Worm (Caenorhabditis elegans) whole organism, late embryonic: ENCODE measurements around the gene col-38.

Experiments
- C08G9.2 ChIP-seq: sonication (generic microtip); optimal IDR thresholded peaks from 2 replicates; lab custom pipeline; 2016; ENCODE audit warnings: mild to moderate bottlenecking, missing genetic modification characterization, moderate library complexity, missing compliant biosample characterization
- F13H6.1 ChIP-seq: sonication (generic microtip); optimal IDR thresholded peaks from 2 replicates; lab custom pipeline; 2016; ENCODE audit warnings: missing genetic modification characterization, missing compliant biosample characterization
- K02D7.2 ChIP-seq: sonication (generic microtip); optimal IDR thresholded peaks from 2 replicates; lab custom pipeline; 2017; ENCODE audit warnings: mild to moderate bottlenecking, missing genetic modification characterization, missing compliant biosample characterization
- Y22D7AL.16 ChIP-seq: sonication (generic microtip); optimal IDR thresholded peaks from 2 replicates; lab custom pipeline; 2016; ENCODE audit warnings: missing genetic modification characterization, missing compliant biosample characterization
- ama-1 ChIP-seq: fragments of 150-350 bp; optimal IDR thresholded peaks from 2 replicates; lab custom pipeline; 2014
- ceh-14 ChIP-seq: sonication (generic microtip); optimal IDR thresholded peaks from 2 replicates; lab custom pipeline; 2016; ENCODE audit warnings: missing genotype, missing genetic modification characterization, missing compliant biosample characterization
- ceh-18 ChIP-seq: sonication (generic microtip); optimal IDR thresholded peaks from 2 replicates; lab custom pipeline; 2016; ENCODE audit warnings: missing genetic modification characterization, missing compliant biosample characterization
- ceh-2 ChIP-seq: sonication (generic microtip); optimal IDR thresholded peaks from 2 replicates; lab custom pipeline; 2016; ENCODE audit warnings: missing genotype, missing genetic modification characterization, missing compliant biosample characterization
- ceh-22 ChIP-seq: sonication (generic microtip); optimal IDR thresholded peaks from 2 replicates; lab custom pipeline; 2017; ENCODE audit warnings: missing biosample characterization, missing genetic modification characterization
- ceh-31 ChIP-seq: sonication (generic microtip); optimal IDR thresholded peaks from 2 replicates; lab custom pipeline; 2016; ENCODE audit warnings: missing genetic modification characterization, missing compliant biosample characterization
- ceh-45 ChIP-seq: fragments of 200-800 bp; sonication (Bioruptor generic); IDR thresholded peaks from 2 replicates; pipeline ENCODE4 v1.3.6; 2022; ENCODE audit warnings: missing genetic modification reagents, missing genetic modification characterization, missing compliant biosample characterization
- ceh-48 ChIP-seq: sonication (generic microtip); optimal IDR thresholded peaks from 2 replicates; lab custom pipeline; 2016; ENCODE audit warnings: missing genetic modification characterization, inconsistent platforms, missing compliant biosample characterization
- ceh-6 ChIP-seq: fragments of 200-800 bp; sonication (Bioruptor generic); optimal IDR thresholded peaks from 2 replicates; lab custom pipeline; 2018; ENCODE audit warnings: mild to moderate bottlenecking, missing genetic modification characterization, missing compliant biosample characterization
- ceh-9 ChIP-seq: sonication (generic microtip); optimal IDR thresholded peaks from 2 replicates; lab custom pipeline; 2016; ENCODE audit warnings: mild to moderate bottlenecking, missing genetic modification characterization, inconsistent platforms, missing compliant biosample characterization
- che-1 ChIP-seq: sonication (generic microtip); optimal IDR thresholded peaks from 2 replicates; lab custom pipeline; 2016; ENCODE audit warnings: mild to moderate bottlenecking, missing genetic modification characterization, missing compliant biosample characterization
- dmd-4 ChIP-seq: sonication (generic microtip); optimal IDR thresholded peaks from 2 replicates; lab custom pipeline; 2016; ENCODE audit warnings: borderline replicate concordance, missing genetic modification characterization, missing compliant biosample characterization
- dve-1 ChIP-seq: sonication (generic microtip); optimal IDR thresholded peaks from 2 replicates; lab custom pipeline; 2017; ENCODE audit warnings: antibody characterized with exemption, mild to moderate bottlenecking, missing genetic modification characterization, missing compliant biosample characterization
- eyg-1 ChIP-seq: sonication (generic microtip); optimal IDR thresholded peaks from 2 replicates; lab custom pipeline; 2016; ENCODE audit warnings: missing genotype, missing genetic modification characterization, missing compliant biosample characterization
- fax-1 ChIP-seq: sonication (generic microtip); optimal IDR thresholded peaks from 2 replicates; lab custom pipeline; 2016; ENCODE audit warnings: missing genotype, missing genetic modification characterization, missing compliant biosample characterization
- fkh-10 ChIP-seq: fragments of 150-350 bp; optimal IDR thresholded peaks from 2 replicates; lab custom pipeline; 2014; ENCODE audit warnings: missing biosample characterization, missing genetic modification reagents, missing genetic modification characterization
- fkh-6 ChIP-seq: sonication (generic microtip); optimal IDR thresholded peaks from 2 replicates; lab custom pipeline; 2016; ENCODE audit warnings: missing genetic modification characterization, missing compliant biosample characterization
- gmeb-2 ChIP-seq: sonication (generic microtip); optimal IDR thresholded peaks from 2 replicates; lab custom pipeline; 2016; ENCODE audit warnings: missing genetic modification characterization, inconsistent platforms, missing compliant biosample characterization
- hlh-13 ChIP-seq: fragments of 200-800 bp; sonication (Bioruptor generic); optimal IDR thresholded peaks from 2 replicates; lab custom pipeline; 2018; ENCODE audit warnings: mild to moderate bottlenecking, missing genetic modification characterization, missing compliant biosample characterization
- hlh-30 ChIP-seq: sonication (generic microtip); optimal IDR thresholded peaks from 2 replicates; lab custom pipeline; 2017; ENCODE audit warnings: antibody characterized with exemption, missing genetic modification characterization, missing compliant biosample characterization; ENCODE audit not compliant: insufficient read depth
- hlh-6 ChIP-seq: sonication (generic microtip); optimal IDR thresholded peaks from 2 replicates; lab custom pipeline; 2016; ENCODE audit warnings: missing genotype, missing genetic modification characterization, missing compliant biosample characterization
- hlh-8 ChIP-seq: sonication (generic microtip); optimal IDR thresholded peaks from 2 replicates; lab custom pipeline; 2016; ENCODE audit warnings: missing genotype, missing genetic modification characterization, missing compliant biosample characterization
- lin-11 ChIP-seq: fragments of 200-800 bp; sonication (Bioruptor generic); optimal IDR thresholded peaks from 2 replicates; lab custom pipeline; 2018; ENCODE audit warnings: mild to moderate bottlenecking, missing genetic modification characterization, missing compliant biosample characterization
- madf-2 ChIP-seq: sonication (generic microtip); optimal IDR thresholded peaks from 2 replicates; lab custom pipeline; 2017; ENCODE audit warnings: missing genetic modification characterization, missing compliant biosample characterization
- mec-3 ChIP-seq: sonication (generic microtip); optimal IDR thresholded peaks from 2 replicates; lab custom pipeline; 2016; ENCODE audit warnings: borderline replicate concordance, missing genetic modification characterization, missing compliant biosample characterization
- nfya-1 ChIP-seq: sonication (generic microtip); optimal IDR thresholded peaks from 2 replicates; lab custom pipeline; 2017; ENCODE audit warnings: missing genetic modification characterization, mild to moderate bottlenecking, missing compliant biosample characterization, antibody characterized with exemption, moderate library complexity
- npax-4 ChIP-seq: sonication (generic microtip); optimal IDR thresholded peaks from 2 replicates; lab custom pipeline; 2016; ENCODE audit warnings: missing genetic modification characterization, missing compliant biosample characterization
- odd-2 ChIP-seq: sonication (generic microtip); optimal IDR thresholded peaks from 2 replicates; lab custom pipeline; 2017; ENCODE audit warnings: antibody characterized with exemption, mild to moderate bottlenecking, missing genetic modification characterization, missing compliant biosample characterization
- pag-3 ChIP-seq: sonication (generic microtip); optimal IDR thresholded peaks from 2 replicates; lab custom pipeline; 2016; ENCODE audit warnings: missing compliant biosample characterization, missing genetic modification characterization, borderline replicate concordance
- pat-9 ChIP-seq: fragments of 200-800 bp; sonication (Bioruptor generic); optimal IDR thresholded peaks from 2 replicates; lab custom pipeline; 2018; ENCODE audit warnings: mild to moderate bottlenecking, missing genetic modification characterization, moderate library complexity, missing compliant biosample characterization
- pax-1 ChIP-seq: fragments of 150-350 bp; optimal IDR thresholded peaks from 2 replicates; lab custom pipeline; 2014; ENCODE audit warnings: missing biosample characterization, missing genetic modification characterization
- pha-4 ChIP-seq: fragments of 150-350 bp; optimal IDR thresholded peaks from 2 replicates; lab custom pipeline; 2018; ENCODE audit warnings: missing biosample characterization, missing genetic modification reagents, missing genetic modification characterization
- pqm-1 ChIP-seq: sonication (generic microtip); optimal IDR thresholded peaks from 2 replicates; lab custom pipeline; 2016; ENCODE audit warnings: missing genetic modification characterization, missing compliant biosample characterization
- pros-1 ChIP-seq: fragments of 150-350 bp; optimal IDR thresholded peaks from 2 replicates; lab custom pipeline; 2014; ENCODE audit warnings: missing biosample characterization, missing genetic modification reagents, missing genetic modification characterization
- ref-2 ChIP-seq: sonication (generic microtip); optimal IDR thresholded peaks from 2 replicates; lab custom pipeline; 2016; ENCODE audit warnings: missing genetic modification characterization, missing compliant biosample characterization
- sdc-2 ChIP-seq: sonication (generic microtip); optimal IDR thresholded peaks from 2 replicates; lab custom pipeline; 2016; ENCODE audit warnings: missing genotype, missing genetic modification characterization, missing compliant biosample characterization
- sox-4 ChIP-seq: sonication (generic microtip); optimal IDR thresholded peaks from 2 replicates; lab custom pipeline; 2017; ENCODE audit warnings: mild to moderate bottlenecking, missing genetic modification characterization, inconsistent platforms, missing compliant biosample characterization
- syd-9 ChIP-seq: sonication (generic microtip); optimal IDR thresholded peaks from 2 replicates; lab custom pipeline; 2016; ENCODE audit warnings: mild to moderate bottlenecking, missing genetic modification characterization, moderate library complexity, missing compliant biosample characterization
- tbx-2 ChIP-seq: sonication (generic microtip); optimal IDR thresholded peaks from 2 replicates; lab custom pipeline; 2016; ENCODE audit warnings: missing genetic modification characterization, missing compliant biosample characterization
- tbx-7 ChIP-seq: sonication (generic microtip); optimal IDR thresholded peaks from 2 replicates; lab custom pipeline; 2016; ENCODE audit warnings: missing genotype, missing genetic modification characterization, missing compliant biosample characterization
- ttx-3 ChIP-seq: sonication (generic microtip); optimal IDR thresholded peaks from 2 replicates; lab custom pipeline; 2016; ENCODE audit warnings: missing genetic modification reagents, missing genetic modification characterization, missing compliant biosample characterization
- unc-3 ChIP-seq, 2 experiments: fragments of 200-800 bp in 1 of 2; sonication (Bioruptor generic) in 1 of 2; sonication (generic microtip) in 1 of 2; conservative IDR thresholded peaks in 1 of 2; optimal IDR thresholded peaks in 1 of 2; 2 replicates each; pipeline versions ENCODE4 v1.3.6 to Lab custom; 2016 to 2022; ENCODE audit warnings: missing compliant biosample characterization in 2 of 2, missing genetic modification characterization in 2 of 2, missing genetic modification reagents in 1 of 2
- unc-42 ChIP-seq: sonication (generic microtip); optimal IDR thresholded peaks from 2 replicates; lab custom pipeline; 2016; ENCODE audit warnings: missing genotype, missing genetic modification characterization, missing compliant biosample characterization
- unc-86 ChIP-seq: sonication (generic microtip); optimal IDR thresholded peaks from 2 replicates; lab custom pipeline; 2016; ENCODE audit warnings: missing genetic modification characterization, missing compliant biosample characterization
- zip-5 ChIP-seq: sonication (generic microtip); optimal IDR thresholded peaks from 2 replicates; lab custom pipeline; 2016; ENCODE audit warnings: missing genetic modification characterization, missing compliant biosample characterization
- ztf-16 ChIP-seq: sonication (generic microtip); optimal IDR thresholded peaks from 2 replicates; lab custom pipeline; 2017; ENCODE audit warnings: missing genetic modification characterization, missing compliant biosample characterization

Gene col-38

DNA sequence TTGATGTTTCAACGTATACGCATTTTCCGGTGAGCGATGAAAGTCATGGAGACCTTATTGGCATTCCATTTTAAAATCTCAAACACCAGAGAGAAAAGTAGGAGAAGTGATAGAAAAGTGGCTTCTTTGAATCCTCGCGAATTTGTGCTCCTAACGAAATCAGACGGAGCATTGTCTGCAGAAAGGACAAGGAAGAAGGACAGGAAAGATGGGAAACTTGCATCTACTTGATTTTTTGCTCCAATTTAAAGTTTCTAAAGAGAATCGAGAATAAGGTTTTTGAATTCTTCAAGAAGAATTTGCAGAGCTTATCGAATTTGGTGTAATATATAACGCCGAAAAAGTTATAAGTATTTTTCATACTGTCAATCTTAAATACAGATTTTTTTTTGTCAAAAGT lies 17.8 kb downstream of the col-38 start:
- no peak for TF ChIP-seq sox-4 (tag; lab: Kevin White, UChicago)
- TF ChIP-seq ceh-9 (tag; lab: Kevin White, UChicago): no peak
- TF ChIP-seq zip-5 (tag; lab: Kevin White, UChicago): no peak
- TF ChIP-seq npax-4 (tag; lab: Kevin White, UChicago): no peak
- no peak for TF ChIP-seq ceh-48 (tag; lab: Kevin White, UChicago)
- no peak for TF ChIP-seq tbx-2 (tag; lab: Kevin White, UChicago)
- peak; percentile 81 for TF ChIP-seq unc-42 (tag; lab: Kevin White, UChicago)

DNA sequence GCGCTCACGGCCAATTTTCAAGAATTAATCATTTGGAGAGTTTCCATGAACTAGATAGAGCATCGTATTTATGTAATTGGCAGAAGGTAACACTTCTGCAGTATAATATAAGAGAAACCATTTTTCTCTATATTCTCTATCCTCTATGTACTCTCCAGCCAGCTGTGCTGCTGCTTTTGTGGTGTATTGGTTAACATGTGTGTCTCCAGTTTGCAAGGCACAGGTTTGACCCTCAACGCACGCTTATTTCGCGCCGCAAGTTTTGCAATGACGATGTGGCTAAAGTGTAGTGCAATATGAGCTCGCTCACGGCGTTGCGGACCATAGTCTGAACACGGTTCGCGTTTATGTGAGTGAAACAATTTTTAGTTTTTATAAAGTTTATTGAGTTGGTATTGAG lies 21.9 kb downstream of the col-38 start:
- TF ChIP-seq zip-5 (tag; lab: Kevin White, UChicago) (peak; percentile 33), ceh-18 (tag; lab: Kevin White, UChicago) (peak; percentile 56), ceh-14 (peak; percentile 59), che-1 (tag; lab: Kevin White, UChicago) (peak; percentile 88), fkh-10 (no peak), unc-3 (GFP tag; conservative IDR thresholded peaks at IDR 0.05; lab: Robert Waterston, UW) (peak; percentile 71; the same call in 1 of the 2 replicates), unc-3 (tag; optimal IDR thresholded peaks at IDR 0.05; lab: Kevin White, UChicago) (peak; percentile 75), hlh-30 (tag; lab: Kevin White, UChicago) (peak; percentile 11), fkh-6 (tag; lab: Kevin White, UChicago) (peak; percentile 78), Y22D7AL.16 (tag; lab: Kevin White, UChicago) (peak; percentile 59), madf-2 (tag; lab: Kevin White, UChicago) (peak; percentile 67), dve-1 (tag; lab: Kevin White, UChicago) (peak; percentile 89), ceh-48 (tag; lab: Kevin White, UChicago) (peak; percentile 82), F13H6.1 (tag; lab: Kevin White, UChicago) (peak; percentile 46), hlh-13 (GFP tag; lab: Kevin White, UChicago) (peak; percentile 82), pag-3 (tag; lab: Kevin White, UChicago) (peak; percentile 27), ceh-22 (no peak), syd-9 (tag; lab: Kevin White, UChicago) (peak; percentile 78), ttx-3 (tag; lab: Kevin White, UChicago) (peak; percentile 84), ceh-45 (GFP tag; lab: Robert Waterston, UW) (peak; percentile 76; the same call in 1 of the 2 replicates), hlh-8 (tag; lab: Kevin White, UChicago) (peak; percentile 91), ztf-16 (tag; lab: Kevin White, UChicago) (peak; percentile 75), K02D7.2 (peak; percentile 85), sdc-2 (peak; percentile 63), pqm-1 (peak; percentile 49), hlh-6 (tag; lab: Kevin White, UChicago) (peak; percentile 85), pax-1 (no peak), pros-1 (tag; lab: Kevin White, UChicago) (no peak), nfya-1 (peak; percentile 51), pat-9 (peak; percentile 83), C08G9.2 (peak; percentile 63), ceh-6 (GFP tag; lab: Kevin White, UChicago) (peak; percentile 87), gmeb-2 (tag; lab: Kevin White, UChicago) (peak; percentile 86), ceh-31 (tag; lab: Kevin White, UChicago) (peak; percentile 66), mec-3 (tag; lab: Kevin White, UChicago) (no peak), pha-4 (tag; lab: Kevin White, UChicago) (no peak), unc-86 (tag; lab: Kevin White, UChicago) (peak; percentile 80), odd-2 (tag; lab: Kevin White, UChicago) (peak; percentile 23), sox-4 (tag; lab: Kevin White, UChicago) (peak; percentile 84), dmd-4 (tag; lab: Kevin White, UChicago) (peak; percentile 56), tbx-7 (tag; lab: Kevin White, UChicago) (peak; percentile 70), eyg-1 (tag; lab: Kevin White, UChicago) (peak; percentile 83), fax-1 (peak; percentile 72), ceh-2 (tag; lab: Kevin White, UChicago) (peak; percentile 74), ref-2 (tag; lab: Kevin White, UChicago) (no peak), ama-1 (lab: Kevin White, UChicago) (no peak), lin-11 (tag; lab: Kevin White, UChicago) (peak; percentile 83), tbx-2 (tag; lab: Kevin White, UChicago) (peak; percentile 88)
